Worm (Caenorhabditis elegans): ENCODE data around the gene elpc-3.

elpc-3 gene

DNA sequence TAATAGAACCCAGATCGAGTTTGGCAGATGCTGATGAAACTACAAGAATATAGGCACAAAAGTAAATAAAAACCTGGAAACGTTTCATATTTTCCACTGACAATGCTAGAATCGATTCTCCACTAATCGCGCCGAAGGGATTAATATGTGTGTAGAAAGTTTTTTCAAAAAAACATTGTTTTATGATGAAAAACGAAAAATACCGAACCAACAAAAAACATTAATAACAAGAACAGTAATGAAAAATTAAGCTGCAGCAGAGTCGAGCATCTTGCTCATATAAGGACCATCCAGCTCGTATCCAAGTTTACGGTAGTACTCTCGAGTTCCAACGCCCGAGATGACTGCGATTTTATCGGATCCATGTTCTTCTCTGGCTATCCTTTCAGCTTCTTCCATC, 1.9 kb downstream of the elpc-3 start, which contains the start of gene clec-224:
Gene clec-224, minus strand, starts transcription at position 101 of the 400 bp plus-strand sequence.
- TF ChIP-seq bed-2 (GFP tag; IDR thresholded peaks at IDR 0.05) (no peak), Y79H2A.3 (GFP tag; conservative IDR thresholded peaks at IDR 0.05) (no peak), ceh-91 (GFP tag; IDR thresholded peaks at IDR 0.05) (no peak)

ce11 chrV:12170114-12170513, 11.1 kb downstream of the elpc-3 start, which contains the start of gene ZK863.1:
Gene ZK863.1 (minus strand): TSS chrV:12170214.
- TF ChIP-seq cebp-1 (GFP tag; IDR thresholded peaks at IDR 0.05) (no peak), cebp-1 (tag; optimal IDR thresholded peaks at IDR 0.05) (no peak), zfh-2 (GFP tag; conservative IDR thresholded peaks at IDR 0.05) (no peak), gei-17 (GFP tag; optimal IDR thresholded peaks at IDR 0.05) (no peak), tbp1 (GFP tag; optimal IDR thresholded peaks at IDR 0.05) (no peak), ceh-40 (GFP tag; IDR thresholded peaks at IDR 0.05) (no peak), nhr-80 (tag; optimal IDR thresholded peaks at IDR 0.05) (no peak), ztf-18 (tag; optimal IDR thresholded peaks at IDR 0.05) (no peak)

ce11 chrV:12167653-12168052, 13.6 kb downstream of the elpc-3 start, which contains the start of gene col-37:
Gene col-37 (minus strand): TSS chrV:12167753.
- TF ChIP-seq T26A5.8 (tag; optimal IDR thresholded peaks at IDR 0.05) (no peak), atf-7 (tag; optimal IDR thresholded peaks at IDR 0.05) (no peak), repo-1 (tag; optimal IDR thresholded peaks at IDR 0.05) (no peak), C06A6.2 (GFP tag; conservative IDR thresholded peaks at IDR 0.05) (no peak), xnd-1 (tag; optimal IDR thresholded peaks at IDR 0.05) (no peak), C17E4.6 (GFP tag; IDR thresholded peaks at IDR 0.05) (no peak), nfya-1 (tag; optimal IDR thresholded peaks at IDR 0.05; ENCODE audit: borderline replicate concordance, insufficient read depth) (no peak), ceh-40 (GFP tag; IDR thresholded peaks at IDR 0.05) (no peak), nhr-90 (tag; optimal IDR thresholded peaks at IDR 0.05) (no peak), nfya-2 (GFP tag; IDR thresholded peaks at IDR 0.05) (no peak), ceh-100 (GFP tag; IDR thresholded peaks at IDR 0.05) (no peak), lin-35 (GFP tag; optimal IDR thresholded peaks at IDR 0.05) (no peak), lag-1 (GFP tag; IDR thresholded peaks at IDR 0.05) (no peak), Y67H2A.10 (GFP tag; conservative IDR thresholded peaks at IDR 0.05) (no peak), F22D6.2 (tag; optimal IDR thresholded peaks at IDR 0.05) (no peak), dox-1 (GFP tag; IDR thresholded peaks at IDR 0.05) (no peak), F55B11.4 (tag; optimal IDR thresholded peaks at IDR 0.05; ENCODE audit: borderline replicate concordance, insufficient read depth) (no peak), dpl-1 (GFP tag; optimal IDR thresholded peaks at IDR 0.05) (no peak), ceh-79 (tag; optimal IDR thresholded peaks at IDR 0.05) (no peak)

- TF ChIP-seq nhr-80 (tag; optimal IDR thresholded peaks at IDR 0.05) = no peak
- peak; percentile 96 for TF ChIP-seq egrh-3 (GFP tag; IDR thresholded peaks at IDR 0.05)
- TF ChIP-seq mes-4 (tag; optimal IDR thresholded peaks at IDR 0.05) = no peak
- no peak for TF ChIP-seq sptf-2 (GFP tag; optimal IDR thresholded peaks at IDR 0.05)
- no peak for TF ChIP-seq F39B2.1 (GFP tag; IDR thresholded peaks at IDR 0.05)
- no peak for TF ChIP-seq C17E4.6 (GFP tag; IDR thresholded peaks at IDR 0.05)
- TF ChIP-seq aptf-3 (GFP tag; IDR thresholded peaks at IDR 0.05) = 0 out of 2 replicates have a peak, but pooled peaks have one; percentile 66
- TF ChIP-seq nhr-120 (GFP tag; IDR thresholded peaks at IDR 0.05) = no peak
- TF ChIP-seq Y56A3A.18 (GFP tag; IDR thresholded peaks at IDR 0.05) = no peak
- TF ChIP-seq unc-62 (GFP tag; optimal IDR thresholded peaks at IDR 0.05) = no peak
These were observed 14.2 kb downstream of the elpc-3 start for ce11 chrV:12167031-12167430.

Measured in whole organism, young adult.